Fruit fly (Drosophila melanogaster) whole organism, embryonic: Measurements from ENCODE around the gene ssp3.

Source experiments
- Blimp-1 ChIP-seq: fragments of 200-800 bp; sonication (Bioruptor generic); optimal IDR thresholded peaks from 3 replicates; lab custom pipeline; 2018; ENCODE audit warnings: missing biosample characterization, missing genetic modification characterization, mild to moderate bottlenecking, moderate library complexity, missing genetic modification reagents
- CG11093 ChIP-seq: fragments of 200-800 bp; sonication (Bioruptor generic); IDR thresholded peaks from 3 replicates; pipeline ENCODE4 v1.3.6; 2022; ENCODE audit warnings: missing biosample characterization, missing genetic modification characterization
- CG11247 ChIP-seq: fragments of 200-800 bp; sonication (Bioruptor generic); IDR thresholded peaks from 2 replicates; pipeline ENCODE4 v1.3.6; 2022; ENCODE audit warnings: missing biosample characterization, missing genetic modification characterization
- CG12071 ChIP-seq: fragments of 200-800 bp; sonication (Bioruptor generic); optimal IDR thresholded peaks from 3 replicates; lab custom pipeline; 2018; ENCODE audit warnings: missing biosample characterization, mild to moderate bottlenecking, missing genetic modification characterization
- CG13287 ChIP-seq: fragments of 200-800 bp; sonication (Bioruptor generic); IDR thresholded peaks from 2 replicates; pipeline ENCODE4 v1.3.6; 2022; ENCODE audit warnings: missing biosample characterization, missing genetic modification characterization; ENCODE audit not compliant: partially characterized antibody
- CG15011 ChIP-seq: fragments of 200-800 bp; sonication (Bioruptor generic); optimal IDR thresholded peaks from 3 replicates; lab custom pipeline; 2018; ENCODE audit warnings: missing biosample characterization, mild to moderate bottlenecking, missing genetic modification characterization
- CG15514 ChIP-seq: fragments of 200-800 bp; sonication (Bioruptor generic); optimal IDR thresholded peaks from 3 replicates; lab custom pipeline; 2017; ENCODE audit warnings: missing biosample characterization, missing genetic modification characterization, mild to moderate bottlenecking, moderate library complexity, missing genetic modification reagents
- CG16779 ChIP-seq: fragments of 200-800 bp; sonication (Bioruptor generic); IDR thresholded peaks from 2 replicates; pipeline ENCODE4 v1.3.6; 2022; ENCODE audit warnings: missing biosample characterization, missing genetic modification characterization
- CG17612 ChIP-seq: fragments of 200-800 bp; sonication (Bioruptor generic); IDR thresholded peaks from 2 replicates; pipeline ENCODE4 v1.3.6; 2022; ENCODE audit warnings: missing biosample characterization, missing genetic modification characterization
- CG2129 ChIP-seq: fragments of 200-800 bp; sonication (Bioruptor generic); IDR thresholded peaks from 2 replicates; pipeline ENCODE4 v1.3.6; 2022; ENCODE audit warnings: missing biosample characterization, missing genetic modification characterization; ENCODE audit not compliant: partially characterized antibody
- CG2202 ChIP-seq: fragments of 200-800 bp; sonication (Bioruptor generic); optimal IDR thresholded peaks from 2 replicates; lab custom pipeline; 2018; ENCODE audit warnings: missing biosample characterization, mild to moderate bottlenecking, missing genetic modification characterization
- CG30020 ChIP-seq: fragments of 200-800 bp; optimal IDR thresholded peaks from 2 replicates; lab custom pipeline; 2019; ENCODE audit warnings: missing biosample characterization, mild to moderate bottlenecking, missing genetic modification characterization, moderate library complexity
- CG3065 ChIP-seq: fragments of 200-800 bp; sonication (Bioruptor generic); optimal IDR thresholded peaks from 2 replicates; lab custom pipeline; 2016; ENCODE audit warnings: missing biosample characterization, missing genetic modification characterization
- CG4360 ChIP-seq: fragments of 200-800 bp; sonication (Bioruptor generic); IDR thresholded peaks from 2 replicates; pipeline ENCODE4 v1.3.6; 2022; ENCODE audit warnings: missing biosample characterization, missing genetic modification characterization
- CG4424 ChIP-seq: fragments of 200-800 bp; sonication (Bioruptor generic); optimal IDR thresholded peaks from 3 replicates; lab custom pipeline; 2016; ENCODE audit warnings: missing biosample characterization, missing genetic modification characterization
- CG6175 ChIP-seq: fragments of 200-800 bp; sonication (Bioruptor generic); IDR thresholded peaks from 3 replicates; pipeline ENCODE4 v1.3.6; 2022; ENCODE audit warnings: missing biosample characterization, missing genetic modification characterization
- CG6683 ChIP-seq: fragments of 200-800 bp; sonication (Bioruptor generic); optimal IDR thresholded peaks from 2 replicates; lab custom pipeline; 2017; ENCODE audit warnings: missing biosample characterization, mild to moderate bottlenecking, missing genetic modification characterization, missing genetic modification reagents
- CG6854 ChIP-seq: fragments of 200-800 bp; sonication (Bioruptor generic); optimal IDR thresholded peaks from 3 replicates; lab custom pipeline; 2017; ENCODE audit warnings: missing biosample characterization, mild to moderate bottlenecking, missing genetic modification characterization
- CG7839 ChIP-seq: fragments of 200-800 bp; sonication (Bioruptor generic); optimal IDR thresholded peaks from 3 replicates; lab custom pipeline; 2018; ENCODE audit warnings: missing biosample characterization, mild to moderate bottlenecking, missing genetic modification characterization, moderate library complexity
- D ChIP-seq, 2 experiments: fragments of 200-800 bp in 1 of 2; fragments of >200 bp in 1 of 2; sonication (Bioruptor generic) in 1 of 2; optimal IDR thresholded peaks; 2 replicates in 1 of 2; 3 replicates in 1 of 2; lab custom pipeline; 2017; ENCODE audit warnings: mild to moderate bottlenecking in 1 of 2, missing biosample characterization in 1 of 2, missing genetic modification characterization in 1 of 2, missing genetic modification reagents in 1 of 2
- Dek ChIP-seq: fragments of 200-800 bp; sonication (Bioruptor generic); optimal IDR thresholded peaks from 3 replicates; lab custom pipeline; 2019; ENCODE audit warnings: missing biosample characterization, mild to moderate bottlenecking, missing genetic modification characterization, moderate library complexity
- Dp ChIP-seq: fragments of 200-800 bp; sonication (Bioruptor generic); optimal IDR thresholded peaks from 2 replicates; lab custom pipeline; 2018; ENCODE audit warnings: missing biosample characterization, mild to moderate bottlenecking, missing genetic modification characterization, moderate library complexity
- Elba2 ChIP-seq: fragments of 200-800 bp; sonication (Bioruptor generic); optimal IDR thresholded peaks from 3 replicates; lab custom pipeline; 2016; ENCODE audit warnings: missing biosample characterization, missing genetic modification characterization
- H2.0 ChIP-seq: fragments of 200-800 bp; sonication (Bioruptor generic); IDR thresholded peaks from 2 replicates; pipeline ENCODE4 v1.3.6; 2022; ENCODE audit warnings: missing biosample characterization, missing genetic modification characterization
- Hmr ChIP-seq: fragments of 200-800 bp; sonication (Bioruptor generic); optimal IDR thresholded peaks from 3 replicates; lab custom pipeline; 2017; ENCODE audit warnings: mild to moderate bottlenecking, missing biosample characterization, missing genetic modification reagents, missing genetic modification characterization
- NK7.1 ChIP-seq: fragments of 200-800 bp; sonication (Bioruptor generic); optimal IDR thresholded peaks from 3 replicates; lab custom pipeline; 2016; ENCODE audit warnings: missing biosample characterization, missing genetic modification characterization
- PHDP ChIP-seq: fragments of 200-800 bp; sonication (Bioruptor generic); optimal IDR thresholded peaks from 3 replicates; lab custom pipeline; 2018; ENCODE audit warnings: missing biosample characterization, mild to moderate bottlenecking, missing genetic modification characterization, moderate library complexity
- Spps ChIP-seq: fragments of 200-800 bp; sonication (Bioruptor generic); optimal IDR thresholded peaks from 2 replicates; lab custom pipeline; 2018; ENCODE audit warnings: missing biosample characterization, mild to moderate bottlenecking, missing genetic modification characterization
- Sry-β ChIP-seq: fragments of 200-800 bp; sonication (Bioruptor generic); optimal IDR thresholded peaks from 2 replicates; lab custom pipeline; 2018; ENCODE audit warnings: missing biosample characterization, mild to moderate bottlenecking, missing genetic modification characterization, moderate library complexity
- bowl ChIP-seq: fragments of 200-800 bp; sonication (Bioruptor generic); IDR thresholded peaks from 2 replicates; pipeline ENCODE4 v1.3.6; 2022; ENCODE audit warnings: missing biosample characterization, missing genetic modification characterization
- cas ChIP-seq: fragments of 200-800 bp; sonication (Bioruptor generic); IDR thresholded peaks from 2 replicates; pipeline ENCODE4 v1.3.6; 2022; ENCODE audit warnings: missing biosample characterization, missing genetic modification characterization
- chinmo ChIP-seq: fragments of 200-800 bp; sonication (Bioruptor generic); IDR thresholded peaks from 4 replicates; pipeline ENCODE4 v1.3.6; 2022; ENCODE audit warnings: missing biosample characterization, missing genetic modification characterization; ENCODE audit not compliant: partially characterized antibody
- crc ChIP-seq: fragments of 200-800 bp; sonication (Bioruptor generic); optimal IDR thresholded peaks from 2 replicates; lab custom pipeline; 2016; ENCODE audit warnings: missing biosample characterization, missing genetic modification characterization
- dmrt99B ChIP-seq: fragments of 200-800 bp; sonication (Bioruptor generic); optimal IDR thresholded peaks from 2 replicates; lab custom pipeline; 2018; ENCODE audit warnings: missing biosample characterization, mild to moderate bottlenecking, missing genetic modification characterization, moderate library complexity
- en ChIP-seq: fragments of 200-800 bp; sonication (Bioruptor generic); optimal IDR thresholded peaks from 2 replicates; lab custom pipeline; 2016; ENCODE audit warnings: missing biosample characterization, missing genetic modification characterization
- eve ChIP-seq, 2 experiments: fragments of >200 bp; optimal IDR thresholded peaks; 2 replicates each; lab custom pipeline; 2017; ENCODE audit warnings: missing biosample characterization in 2 of 2, missing genetic modification characterization in 2 of 2
- fru ChIP-seq: fragments of >200 bp; optimal IDR thresholded peaks from 2 replicates; lab custom pipeline; 2017
- hbn ChIP-seq: fragments of 200-800 bp; sonication (Bioruptor generic); IDR thresholded peaks from 2 replicates; pipeline ENCODE4 v1.3.6; 2022; ENCODE audit warnings: missing biosample characterization, missing genetic modification characterization; ENCODE audit not compliant: partially characterized antibody
- hth ChIP-seq: fragments of >200 bp; optimal IDR thresholded peaks from 2 replicates; lab custom pipeline; 2017; ENCODE audit warnings: inconsistent platforms
- inv ChIP-seq: fragments of 200-800 bp; sonication (Bioruptor generic); IDR thresholded peaks from 2 replicates; pipeline ENCODE4 v1.3.6; 2022; ENCODE audit warnings: missing biosample characterization, missing genetic modification characterization; ENCODE audit not compliant: partially characterized antibody
- lov ChIP-seq, 2 experiments: fragments of 200-800 bp in 1 of 2; fragments of >200 bp in 1 of 2; sonication (Bioruptor generic) in 1 of 2; IDR thresholded peaks in 1 of 2; optimal IDR thresholded peaks in 1 of 2; 2 replicates in 1 of 2; 3 replicates in 1 of 2; pipeline versions ENCODE4 v1.3.6 to Lab custom; 2017 to 2022; ENCODE audit warnings: missing biosample characterization in 1 of 2, missing genetic modification characterization in 1 of 2
- nom ChIP-seq: fragments of 200-800 bp; sonication (Bioruptor generic); optimal IDR thresholded peaks from 2 replicates; lab custom pipeline; 2017; ENCODE audit warnings: missing biosample characterization, missing genetic modification characterization, mild to moderate bottlenecking, moderate library complexity, missing genetic modification reagents
- odd ChIP-seq: fragments of 200-800 bp; sonication (Bioruptor generic); optimal IDR thresholded peaks from 2 replicates; lab custom pipeline; 2017; ENCODE audit warnings: missing biosample characterization, mild to moderate bottlenecking, missing genetic modification characterization
- pb ChIP-seq: fragments of 200-800 bp; sonication (Bioruptor generic); optimal IDR thresholded peaks from 3 replicates; lab custom pipeline; 2016; ENCODE audit warnings: missing biosample characterization, missing genetic modification characterization
- prd ChIP-seq, 3 experiments: fragments of >200 bp in 2 of 3; fragments of 200-800 bp in 1 of 3; sonication (Bioruptor generic) in 1 of 3; optimal IDR thresholded peaks in 2 of 3; IDR thresholded peaks in 1 of 3; 2 replicates in 2 of 3; 3 replicates in 1 of 3; pipeline versions ENCODE4 v1.3.6 to Lab custom; 2017 to 2022; ENCODE audit warnings: missing biosample characterization in 1 of 3, missing genetic modification characterization in 1 of 3
- rib ChIP-seq: fragments of 200-800 bp; sonication (Bioruptor generic); IDR thresholded peaks from 2 replicates; pipeline ENCODE4 v1.3.6; 2022; ENCODE audit warnings: missing biosample characterization, missing genetic modification characterization
- sens ChIP-seq: fragments of 200-800 bp; sonication (Bioruptor generic); peaks from one replicate; lab custom pipeline; 2016; ENCODE audit warnings: missing biosample characterization, missing genetic modification characterization
- sisA ChIP-seq: fragments of 200-800 bp; sonication (Bioruptor generic); IDR thresholded peaks from 2 replicates; pipeline ENCODE4 v1.3.6; 2022; ENCODE audit warnings: missing biosample characterization, missing genetic modification characterization
- slbo ChIP-seq: fragments of 200-800 bp; sonication (Bioruptor generic); IDR thresholded peaks from 2 replicates; pipeline ENCODE4 v1.3.6; 2022; ENCODE audit warnings: missing biosample characterization, missing genetic modification characterization
- tup ChIP-seq: fragments of 200-800 bp; sonication (Bioruptor generic); optimal IDR thresholded peaks from 2 replicates; lab custom pipeline; 2016; ENCODE audit warnings: missing biosample characterization, mild to moderate bottlenecking, missing genetic modification characterization, moderate library complexity

Gene ssp3

DNA sequence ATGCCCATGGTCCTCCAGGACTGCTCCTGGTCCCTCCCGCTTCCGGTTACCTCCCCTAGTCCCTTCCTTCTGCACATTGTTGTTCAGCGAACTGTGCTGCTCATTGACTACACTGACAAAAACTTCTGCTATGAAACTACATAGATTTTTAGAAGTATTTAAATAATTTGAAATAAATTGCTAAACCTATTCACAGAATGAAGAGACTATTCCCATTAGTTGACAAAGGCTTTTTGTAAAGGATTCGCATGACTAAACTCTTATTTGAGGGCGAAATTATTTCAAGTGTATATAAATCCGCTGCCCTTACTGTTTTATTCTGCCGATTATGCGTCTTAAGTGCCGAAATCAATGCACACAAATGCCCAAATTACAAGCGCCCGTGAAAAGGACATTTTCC lies 22.5 kb downstream of the ssp3 start (continued):
- TF ChIP-seq crc (GFP tag; lab: Kevin White, UChicago) (no peak), hbn (GFP tag; lab: Robert Waterston, UW) (no peak), CG4424 (GFP tag; lab: Kevin White, UChicago) (peak; percentile 49), CG6854 (GFP tag; lab: Kevin White, UChicago) (no peak), pb (GFP tag; lab: Kevin White, UChicago) (no peak), Hmr (GFP tag; lab: Kevin White, UChicago) (no peak), hth (lab: Kevin White, UChicago) (no peak), Blimp-1 (GFP tag; lab: Kevin White, UChicago) (peak; percentile 53), odd (GFP tag; lab: Kevin White, UChicago) (no peak), Sry-β (peak; percentile 37), tup (GFP tag; lab: Kevin White, UChicago) (no peak), CG4360 (GFP tag; lab: Robert Waterston, UW) (no peak), Dp (GFP tag; lab: Kevin White, UChicago) (no peak), rib (GFP tag; lab: Robert Waterston, UW) (no peak), PHDP (peak; percentile 23), NK7.1 (GFP tag; lab: Kevin White, UChicago) (no peak), CG13287 (no peak), D (optimal IDR thresholded peaks at IDR 0.05; lab: Kevin White, UChicago) (no peak), D (GFP tag; optimal IDR thresholded peaks at IDR 0.05; lab: Kevin White, UChicago) (peak; percentile 71), fru (lab: Kevin White, UChicago) (no peak), CG3065 (GFP tag; lab: Kevin White, UChicago) (no peak), sens (GFP tag; lab: Kevin White, UChicago) (peak; percentile 96), CG15011 (GFP tag; lab: Kevin White, UChicago) (no peak), slbo (GFP tag; lab: Robert Waterston, UW) (no peak), CG11247 (GFP tag; lab: Robert Waterston, UW) (no peak), nom (GFP tag; lab: Kevin White, UChicago) (no peak), Elba2 (peak; percentile 46), CG17612 (GFP tag; lab: Robert Waterston, UW) (no peak), CG6175 (GFP tag; lab: Robert Waterston, UW) (no peak), Dek (tag; lab: Kevin White, UChicago) (no peak), CG11093 (GFP tag; lab: Robert Waterston, UW) (no peak), bowl (GFP tag; lab: Robert Waterston, UW) (no peak), CG7839 (tag; lab: Kevin White, UChicago) (peak; percentile 63), prd (optimal IDR thresholded peaks at IDR 0.05; lab: Kevin White, UChicago) (no peak), prd (GFP tag; IDR thresholded peaks at IDR 0.05; lab: Robert Waterston, UW) (peak; percentile 82), Spps (peak; percentile 54), cas (GFP tag; lab: Robert Waterston, UW) (no peak), H2.0 (GFP tag; lab: Robert Waterston, UW) (peak; percentile 38; the same call in 1 of the 2 replicates), chinmo (GFP tag; lab: Robert Waterston, UW) (no peak), CG16779 (GFP tag; lab: Robert Waterston, UW) (no peak), CG15514 (GFP tag; lab: Kevin White, UChicago) (no peak), dmrt99B (tag; lab: Kevin White, UChicago) (peak; percentile 52), lov (optimal IDR thresholded peaks at IDR 0.05; lab: Kevin White, UChicago) (no peak), lov (GFP tag; IDR thresholded peaks at IDR 0.05; lab: Robert Waterston, UW) (0 out of 3 replicates have a peak, but pooled peaks have one; percentile 54), CG6683 (GFP tag; lab: Kevin White, UChicago) (no peak), CG2202 (peak; percentile 54), CG12071 (no peak), eve (GFP tag; optimal IDR thresholded peaks at IDR 0.05; lab: Kevin White, UChicago) (no peak), inv (no peak), CG2129 (no peak), en (GFP tag; lab: Kevin White, UChicago) (no peak), sisA (GFP tag; lab: Robert Waterston, UW) (peak; percentile 43; the same call in 1 of the 2 replicates), CG30020 (tag; lab: Kevin White, UChicago) (no peak)
